Worm (Caenorhabditis elegans) whole organism, mixed stage, embryonic: Measurements from ENCODE around the gene smut-1.

ENCODE experiments used
- bed-3 ChIP-seq: fragments of 200-800 bp; sonication (Bioruptor generic); optimal IDR thresholded peaks from 3 replicates; lab custom pipeline; 2018; ENCODE audit warnings: mild to moderate bottlenecking, missing genetic modification characterization, moderate library complexity, missing compliant biosample characterization
- blmp-1 ChIP-seq: fragments of 150-350 bp; optimal IDR thresholded peaks from 2 replicates; lab custom pipeline; 2014; ENCODE audit warnings: missing biosample characterization, missing genetic modification characterization
- ceh-39 ChIP-seq: fragments of 150-350 bp; optimal IDR thresholded peaks from 2 replicates; lab custom pipeline; 2014; ENCODE audit warnings: missing biosample characterization, missing genetic modification characterization
- ceh-43 ChIP-seq: fragments of 200-800 bp; sonication (Bioruptor generic); optimal IDR thresholded peaks from 2 replicates; lab custom pipeline; 2018; ENCODE audit warnings: mild to moderate bottlenecking, missing genetic modification characterization, moderate library complexity, missing compliant biosample characterization
- ces-1 ChIP-seq: fragments of 150-350 bp; optimal IDR thresholded peaks from 2 replicates; lab custom pipeline; 2014; ENCODE audit warnings: missing biosample characterization, missing genetic modification reagents, missing genetic modification characterization
- cnd-1 ChIP-seq: fragments of 200-800 bp; sonication (Bioruptor generic); optimal IDR thresholded peaks from 2 replicates; lab custom pipeline; 2018; ENCODE audit warnings: mild to moderate bottlenecking, missing genetic modification characterization, missing compliant biosample characterization
- drap-1 ChIP-seq: fragments of 200-800 bp; sonication (Bioruptor generic); optimal IDR thresholded peaks from 3 replicates; lab custom pipeline; 2018; ENCODE audit warnings: mild to moderate bottlenecking, missing genetic modification characterization, missing compliant biosample characterization
- elt-1 ChIP-seq: sonication (generic microtip); optimal IDR thresholded peaks from 2 replicates; lab custom pipeline; 2017; ENCODE audit warnings: missing genetic modification characterization, mild to moderate bottlenecking, missing compliant biosample characterization, antibody characterized with exemption, moderate library complexity, borderline replicate concordance; ENCODE audit not compliant: insufficient read depth
- elt-3 ChIP-seq: fragments of 150-350 bp; optimal IDR thresholded peaks from 2 replicates; lab custom pipeline; 2014; ENCODE audit warnings: missing biosample characterization, missing genetic modification characterization
- flh-1 ChIP-seq: fragments of 200-800 bp; sonication (Bioruptor generic); optimal IDR thresholded peaks from 2 replicates; lab custom pipeline; 2018; ENCODE audit warnings: mild to moderate bottlenecking, missing genetic modification characterization, moderate library complexity, missing compliant biosample characterization
- ham-2 ChIP-seq: fragments of 200-800 bp; sonication (Bioruptor generic); optimal IDR thresholded peaks from 2 replicates; lab custom pipeline; 2018; ENCODE audit warnings: mild to moderate bottlenecking, missing genetic modification characterization, missing compliant biosample characterization
- hlh-1 ChIP-seq: fragments of 150-350 bp; optimal IDR thresholded peaks from 2 replicates; lab custom pipeline; 2014; ENCODE audit warnings: missing biosample characterization, missing genetic modification reagents, missing genetic modification characterization
- lin-13 ChIP-seq: fragments of 150-350 bp; optimal IDR thresholded peaks from 2 replicates; lab custom pipeline; 2014; ENCODE audit warnings: missing biosample characterization, missing genetic modification characterization
- lsy-2 ChIP-seq: fragments of 150-350 bp; optimal IDR thresholded peaks from 2 replicates; lab custom pipeline; 2014; ENCODE audit warnings: missing biosample characterization, missing genetic modification characterization
- mab-5 ChIP-seq: fragments of 150-350 bp; optimal IDR thresholded peaks from 2 replicates; lab custom pipeline; 2014; ENCODE audit warnings: missing biosample characterization, missing genetic modification characterization
- mep-1 ChIP-seq: fragments of 150-350 bp; optimal IDR thresholded peaks from 2 replicates; lab custom pipeline; 2017; ENCODE audit warnings: missing biosample characterization, missing genetic modification reagents, missing genetic modification characterization, inconsistent platforms
- mls-2 ChIP-seq: sonication (generic microtip); optimal IDR thresholded peaks from 2 replicates; lab custom pipeline; 2016; ENCODE audit warnings: mild to moderate bottlenecking, missing genetic modification characterization, moderate library complexity, missing compliant biosample characterization
- nhr-2 ChIP-seq: fragments of 150-350 bp; optimal IDR thresholded peaks from 2 replicates; lab custom pipeline; 2014; ENCODE audit warnings: missing biosample characterization, missing genetic modification characterization
- nhr-237 ChIP-seq: fragments of 150-350 bp; optimal IDR thresholded peaks from 2 replicates; lab custom pipeline; 2014; ENCODE audit warnings: missing biosample characterization, missing genetic modification characterization
- nhr-28 ChIP-seq: fragments of 150-350 bp; optimal IDR thresholded peaks from 2 replicates; lab custom pipeline; 2014; ENCODE audit warnings: missing biosample characterization, missing genetic modification characterization
- pha-4 ChIP-seq: fragments of 150-350 bp; optimal IDR thresholded peaks from 2 replicates; lab custom pipeline; 2018; ENCODE audit warnings: missing biosample characterization, missing genetic modification reagents, missing genetic modification characterization
- sem-2 ChIP-seq: fragments of 200-800 bp; sonication (Bioruptor generic); optimal IDR thresholded peaks from 2 replicates; lab custom pipeline; 2018; ENCODE audit warnings: mild to moderate bottlenecking, missing genetic modification characterization, missing compliant biosample characterization
- sptf-1 ChIP-seq: sonication (generic microtip); optimal IDR thresholded peaks from 2 replicates; lab custom pipeline; 2017; ENCODE audit warnings: mild to moderate bottlenecking, missing genetic modification characterization, moderate library complexity, missing compliant biosample characterization
- tbx-8 ChIP-seq: fragments of 200-800 bp; sonication (Bioruptor generic); optimal IDR thresholded peaks from 2 replicates; lab custom pipeline; 2018; ENCODE audit warnings: mild to moderate bottlenecking, missing genetic modification characterization, moderate library complexity, missing compliant biosample characterization
- unc-120 ChIP-seq: sonication (generic microtip); optimal IDR thresholded peaks from 2 replicates; lab custom pipeline; 2017; ENCODE audit warnings: missing genetic modification characterization, missing compliant biosample characterization; ENCODE audit not compliant: poor library complexity, severe bottlenecking
- unc-39 ChIP-seq: fragments of 150-350 bp; optimal IDR thresholded peaks from 2 replicates; lab custom pipeline; 2014; ENCODE audit warnings: missing biosample characterization, missing genetic modification characterization
- unc-62 ChIP-seq: fragments of 150-350 bp; optimal IDR thresholded peaks from 2 replicates; lab custom pipeline; 2014; ENCODE audit warnings: missing biosample characterization, missing genetic modification reagents, missing genetic modification characterization
- zip-8 ChIP-seq: fragments of 150-350 bp; optimal IDR thresholded peaks from 2 replicates; lab custom pipeline; 2014; ENCODE audit warnings: missing biosample characterization, missing genetic modification characterization
- ztf-11 ChIP-seq: fragments of 150-350 bp; optimal IDR thresholded peaks from 2 replicates; lab custom pipeline; 2014; ENCODE audit warnings: missing biosample characterization, missing genetic modification characterization

smut-1 gene

DNA sequence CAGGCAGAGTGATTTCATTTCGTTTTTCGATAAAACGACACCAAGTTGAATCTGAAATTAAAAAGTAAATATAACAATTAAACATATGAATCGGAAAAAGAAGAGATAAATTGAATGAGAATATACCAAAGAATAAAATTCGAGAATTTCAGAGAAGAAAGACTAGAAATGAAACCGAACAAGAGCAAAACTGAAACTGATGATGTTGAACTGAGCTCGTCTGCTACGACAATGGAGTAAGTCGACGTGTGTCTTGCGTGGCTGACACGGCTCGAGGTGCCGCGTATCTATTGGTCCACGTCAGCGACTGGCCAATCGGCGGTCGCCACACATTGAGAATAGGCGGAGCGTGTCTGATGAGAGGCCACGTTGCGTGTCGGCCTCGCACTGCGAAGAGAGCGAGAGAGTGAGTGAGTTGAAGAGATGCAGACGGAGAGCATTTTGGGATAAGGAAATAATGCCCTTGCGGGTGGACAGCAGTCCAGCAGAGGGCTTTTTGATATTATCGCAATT, 3.6 kb downstream of the smut-1 start, which contains the start of gene crt-1:
crt-1 (minus strand) TSS at position 51 of the 513 bp plus-strand sequence.
- TF ChIP-seq lsy-2 (tag; lab: Kevin White, UChicago) (peak; percentile 90), cnd-1 (tag; lab: Kevin White, UChicago) (peak; percentile 59), mep-1 (peak; percentile 76), bed-3 (GFP tag; lab: Kevin White, UChicago) (no peak), sem-2 (GFP tag; lab: Kevin White, UChicago) (no peak), ztf-11 (tag; lab: Kevin White, UChicago) (no peak), drap-1 (GFP tag; lab: Kevin White, UChicago) (peak; percentile 56), ces-1 (GFP tag; lab: Kevin White, UChicago) (peak; percentile 61), ceh-39 (tag; lab: Kevin White, UChicago) (peak; percentile 95), elt-3 (tag; lab: Kevin White, UChicago) (no peak), sptf-1 (peak; percentile 76), unc-62 (peak; percentile 77), nhr-2 (tag; lab: Kevin White, UChicago) (peak; percentile 42), hlh-1 (tag; lab: Kevin White, UChicago) (peak; percentile 19), unc-39 (no peak), mab-5 (tag; lab: Kevin White, UChicago) (no peak), ceh-43 (GFP tag; lab: Kevin White, UChicago) (peak; percentile 21), mls-2 (tag; lab: Kevin White, UChicago) (peak; percentile 43), lin-13 (tag; lab: Kevin White, UChicago) (peak; percentile 95), zip-8 (tag; lab: Kevin White, UChicago) (peak; percentile 24), ham-2 (GFP tag; lab: Kevin White, UChicago) (peak; percentile 13), elt-1 (tag; lab: Kevin White, UChicago) (peak; percentile 79), unc-120 (peak; percentile 70), pha-4 (peak; percentile 92)

DNA sequence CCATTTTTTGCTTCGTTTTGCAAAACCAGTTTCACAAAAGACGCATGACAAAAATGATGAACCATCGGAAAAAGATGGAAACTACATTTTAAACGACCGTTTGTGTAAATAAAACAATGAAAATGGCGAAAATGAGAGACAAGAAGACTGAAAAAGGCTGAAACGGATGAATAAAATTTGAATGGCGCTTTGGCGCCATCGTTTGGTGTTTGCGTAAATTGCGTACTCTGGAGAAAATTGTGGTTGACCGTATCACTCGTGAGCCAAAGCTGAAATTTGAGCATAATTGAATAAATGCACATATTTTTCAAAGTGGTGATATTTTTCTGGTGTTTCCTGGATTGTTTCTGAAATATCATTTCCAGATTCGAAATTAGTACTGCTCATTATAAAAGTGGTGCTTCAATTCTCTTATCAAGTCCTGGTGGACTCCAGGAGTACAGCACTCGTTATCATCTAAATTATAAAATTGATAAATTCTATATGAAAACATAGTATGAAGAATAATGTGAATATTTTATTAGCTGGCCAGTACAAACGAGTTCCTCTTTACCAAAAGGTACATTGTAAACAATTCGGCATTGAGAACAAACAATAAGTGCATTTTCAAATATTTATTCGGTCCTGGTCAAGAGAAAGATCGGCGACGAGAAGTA, 4.5 kb downstream of the smut-1 start:
- no peak for TF ChIP-seq unc-39
- peak; percentile 23 for TF ChIP-seq pha-4
- no peak for TF ChIP-seq drap-1 (GFP tag; lab: Kevin White, UChicago)
- no peak for TF ChIP-seq ztf-11 (tag; lab: Kevin White, UChicago)

DNA sequence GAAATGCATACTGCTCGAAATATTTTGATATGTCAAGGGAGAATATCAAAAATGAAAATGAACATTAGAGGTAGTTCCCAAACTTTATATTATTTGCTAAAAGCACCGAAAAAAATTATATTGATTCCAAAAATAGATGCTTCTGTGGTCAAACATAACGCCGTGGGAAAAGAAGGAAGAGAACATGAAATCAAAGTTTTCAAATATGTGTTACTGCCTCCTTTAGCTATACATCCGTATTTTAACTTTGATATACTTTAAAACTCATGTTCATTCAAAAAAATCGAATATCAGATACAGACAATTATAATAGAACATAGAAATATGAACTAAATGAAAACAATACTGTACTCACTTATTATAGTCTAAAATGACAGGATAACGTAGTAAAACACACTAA, 6.5 kb downstream of the smut-1 start, which contains the start of gene Y38A10A.11:
Y38A10A.11 (minus strand) TSS at position 101 of the 400 bp plus-strand sequence.
- TF ChIP-seq nhr-237 (tag; lab: Kevin White, UChicago) = no peak
- TF ChIP-seq ces-1 (GFP tag; lab: Kevin White, UChicago) = no peak
- TF ChIP-seq mep-1 = no peak
- TF ChIP-seq lin-13 (tag; lab: Kevin White, UChicago) = no peak
- no peak for TF ChIP-seq nhr-28 (tag; lab: Kevin White, UChicago)
- TF ChIP-seq unc-39 = no peak
- TF ChIP-seq, all 35 proteins: peak for 0

DNA sequence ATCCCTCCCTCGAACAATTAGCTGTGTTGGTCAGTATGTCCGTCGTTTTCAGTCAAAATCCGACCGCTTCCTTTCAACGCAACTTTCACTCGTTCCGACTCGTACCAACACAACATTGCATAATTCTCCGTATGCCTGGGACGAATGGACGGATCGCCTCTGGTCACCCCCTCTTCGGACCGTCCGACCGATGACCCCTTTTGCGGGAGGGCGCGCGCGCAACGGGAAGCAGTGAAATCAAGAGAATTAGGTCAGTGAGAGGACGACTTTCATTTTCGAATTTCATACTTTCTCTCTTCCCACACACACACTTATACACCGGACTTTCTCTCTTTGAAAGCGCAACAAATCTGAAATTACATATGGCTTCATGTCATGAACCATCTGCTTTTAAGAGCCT, 8.5 kb downstream of the smut-1 start, which contains the start of gene atf-8:
atf-8 (plus strand) TSS at position 234 of the 400 bp plus-strand sequence.
- peak; percentile 77 for TF ChIP-seq ham-2 (GFP tag; lab: Kevin White, UChicago)
- no peak for TF ChIP-seq nhr-237 (tag; lab: Kevin White, UChicago)
- TF ChIP-seq zip-8 (tag; lab: Kevin White, UChicago) = no peak
- peak; percentile 99 for TF ChIP-seq blmp-1 (tag; lab: Kevin White, UChicago)
- TF ChIP-seq tbx-8 (GFP tag; lab: Kevin White, UChicago) = no peak
- TF ChIP-seq lsy-2 (tag; lab: Kevin White, UChicago) = no peak
- TF ChIP-seq flh-1 (GFP tag; lab: Kevin White, UChicago) = no peak

ce11 chrV:6107474-6107873, 10.6 kb downstream of the smut-1 start, which contains the start of gene cwf-19L1:
Gene cwf-19L1 (plus strand): TSS chrV:6107828.
- TF ChIP-seq sptf-1 (peak; percentile 30), lsy-2 (tag; lab: Kevin White, UChicago) (peak; percentile 37), ceh-39 (tag; lab: Kevin White, UChicago) (no peak), ces-1 (GFP tag; lab: Kevin White, UChicago) (peak; percentile 29)
